Worm (Caenorhabditis elegans) whole organism, L4 larva: ENCODE measurements around the gene idpp-5.

Experiments used
- F10B5.3 ChIP-seq: sonication (generic microtip); optimal IDR thresholded peaks from 2 replicates; lab custom pipeline; 2016; ENCODE audit warnings: mild to moderate bottlenecking, missing genetic modification characterization, missing compliant biosample characterization
- F44E2.7 ChIP-seq: fragments of 200-800 bp; sonication (Bioruptor generic); IDR thresholded peaks from 2 replicates; pipeline ENCODE4 v2.1.2; 2022; ENCODE audit warnings: missing genetic modification characterization, missing compliant biosample characterization
- T26A8.4 ChIP-seq: fragments of 200-800 bp; sonication (Bioruptor generic); IDR thresholded peaks from 2 replicates; pipeline ENCODE4 v1.3.6; 2022; ENCODE audit warnings: missing genetic modification characterization, missing compliant biosample characterization
- arid-1 ChIP-seq: fragments of 200-800 bp; sonication (Bioruptor generic); conservative IDR thresholded peaks from 2 replicates; pipeline ENCODE4 v1.3.6; 2022; ENCODE audit warnings: missing genetic modification reagents, missing genetic modification characterization, missing compliant biosample characterization
- ceh-44 ChIP-seq: fragments of 200-800 bp; sonication (Bioruptor generic); IDR thresholded peaks from 2 replicates; pipeline ENCODE4 v1.3.6; 2022; ENCODE audit warnings: missing genetic modification reagents, missing genetic modification characterization, missing compliant biosample characterization
- ces-1 ChIP-seq: fragments of 150-350 bp; sonication (generic microtip); optimal IDR thresholded peaks from 4 replicates; lab custom pipeline; 2014; ENCODE audit warnings: missing biosample characterization, missing genetic modification reagents, missing genetic modification characterization
- cey-2 ChIP-seq: sonication (generic microtip); optimal IDR thresholded peaks from 3 replicates; lab custom pipeline; 2017; ENCODE audit warnings: missing genetic modification characterization, mild to moderate bottlenecking, missing compliant biosample characterization, antibody characterized with exemption, borderline replicate concordance; ENCODE audit not compliant: insufficient read depth
- daf-12 ChIP-seq: fragments of 150-350 bp; optimal IDR thresholded peaks from 2 replicates; lab custom pipeline; 2014; ENCODE audit warnings: missing biosample characterization, missing genetic modification reagents, missing genetic modification characterization
- daf-16 ChIP-seq, 3 experiments: sonication (generic microtip); optimal IDR thresholded peaks; 2 replicates each; lab custom pipeline; 2016 to 2017; ENCODE audit warnings: missing genetic modification characterization in 3 of 3, missing genetic modification reagents in 3 of 3, mild to moderate bottlenecking in 2 of 3, missing compliant biosample characterization in 2 of 3, missing biosample characterization in 1 of 3, moderate library complexity in 1 of 3
- daf-19 ChIP-seq: fragments of 200-800 bp; sonication (Bioruptor generic); conservative IDR thresholded peaks from 2 replicates; pipeline ENCODE4 v1.3.6; 2022; ENCODE audit warnings: missing genetic modification characterization, missing compliant biosample characterization
- dmd-6 ChIP-seq: fragments of 200-800 bp; sonication (Bioruptor generic); IDR thresholded peaks from 2 replicates; pipeline ENCODE4 v1.3.6; 2022; ENCODE audit warnings: missing genetic modification reagents, missing genetic modification characterization, missing compliant biosample characterization
- dmd-8 ChIP-seq: fragments of 200-800 bp; sonication (Bioruptor generic); IDR thresholded peaks from 2 replicates; pipeline ENCODE4 v1.3.6; 2022; ENCODE audit warnings: missing genetic modification characterization, missing compliant biosample characterization
- dve-1 ChIP-seq: sonication (generic microtip); optimal IDR thresholded peaks from 2 replicates; lab custom pipeline; 2017; ENCODE audit warnings: antibody characterized with exemption, mild to moderate bottlenecking, missing genetic modification characterization, missing compliant biosample characterization; ENCODE audit not compliant: insufficient read depth
- hlh-11 ChIP-seq: fragments of 200-800 bp; sonication (Bioruptor generic); optimal IDR thresholded peaks from 2 replicates; lab custom pipeline; 2018; ENCODE audit warnings: mild to moderate bottlenecking, missing genetic modification characterization, missing compliant biosample characterization
- hmg-1.1 ChIP-seq: fragments of 200-800 bp; sonication (Bioruptor generic); IDR thresholded peaks from 2 replicates; pipeline ENCODE4 v1.3.6; 2022; ENCODE audit warnings: missing genetic modification reagents, missing genetic modification characterization, missing compliant biosample characterization
- lim-7 ChIP-seq: fragments of 200-800 bp; sonication (Bioruptor generic); IDR thresholded peaks from 2 replicates; pipeline ENCODE4 v1.3.6; 2022; ENCODE audit warnings: missing genetic modification characterization, missing compliant biosample characterization
- lin-1 ChIP-seq: fragments of 200-800 bp; sonication (Bioruptor generic); IDR thresholded peaks from 2 replicates; pipeline ENCODE4 v1.3.6; 2022; ENCODE audit warnings: missing genetic modification reagents, missing genetic modification characterization, missing compliant biosample characterization
- lin-15B ChIP-seq: fragments of 150-350 bp; sonication (generic microtip); optimal IDR thresholded peaks from 3 replicates; lab custom pipeline; 2014; ENCODE audit warnings: missing biosample characterization, missing genetic modification characterization
- lin-39 ChIP-seq: fragments of 150-350 bp; optimal IDR thresholded peaks from 2 replicates; lab custom pipeline; 2014; ENCODE audit warnings: missing biosample characterization, missing genetic modification reagents, missing genetic modification characterization
- lir-3 ChIP-seq: sonication (generic microtip); optimal IDR thresholded peaks from 2 replicates; lab custom pipeline; 2016; ENCODE audit warnings: mild to moderate bottlenecking, missing genetic modification characterization, missing compliant biosample characterization
- lsy-2 ChIP-seq, 2 experiments: fragments of 150-350 bp in 1 of 2; sonication (generic microtip) in 1 of 2; optimal IDR thresholded peaks; 2 replicates each; lab custom pipeline; 2014 to 2017; ENCODE audit warnings: missing biosample characterization in 2 of 2, missing genetic modification characterization in 2 of 2
- mdl-1 ChIP-seq, 2 experiments: fragments of 150-350 bp in 1 of 2; sonication (generic microtip) in 1 of 2; optimal IDR thresholded peaks; 2 replicates each; lab custom pipeline; 2014 to 2017; ENCODE audit warnings: missing biosample characterization in 2 of 2, missing genetic modification characterization in 2 of 2
- mdt-29 ChIP-seq: fragments of 200-800 bp; sonication (Bioruptor generic); IDR thresholded peaks from 2 replicates; pipeline ENCODE4 v1.3.6; 2022; ENCODE audit warnings: missing genetic modification reagents, missing genetic modification characterization, missing compliant biosample characterization
- mep-1 ChIP-seq: fragments of 150-350 bp; sonication (generic microtip); optimal IDR thresholded peaks from 3 replicates; lab custom pipeline; 2014; ENCODE audit warnings: missing biosample characterization, missing genetic modification characterization
- mes-2 ChIP-seq: sonication (generic microtip); optimal IDR thresholded peaks from 2 replicates; lab custom pipeline; 2016; ENCODE audit warnings: missing genotype, mild to moderate bottlenecking, missing genetic modification characterization, missing compliant biosample characterization; ENCODE audit not compliant: poor library complexity, severe bottlenecking
- nhr-10 ChIP-seq: fragments of 150-350 bp; optimal IDR thresholded peaks from 2 replicates; lab custom pipeline; 2014; ENCODE audit warnings: missing biosample characterization, missing genetic modification characterization
- nhr-102 ChIP-seq: sonication (generic microtip); optimal IDR thresholded peaks from 2 replicates; lab custom pipeline; 2016; ENCODE audit warnings: mild to moderate bottlenecking, missing genetic modification characterization, moderate library complexity, missing compliant biosample characterization
- nhr-111 ChIP-seq: fragments of 200-800 bp; sonication (Bioruptor generic); optimal IDR thresholded peaks from 2 replicates; lab custom pipeline; 2018; ENCODE audit warnings: mild to moderate bottlenecking, missing genetic modification characterization, missing compliant biosample characterization
- nhr-48 ChIP-seq: sonication (generic microtip); optimal IDR thresholded peaks from 2 replicates; lab custom pipeline; 2016; ENCODE audit warnings: mild to moderate bottlenecking, missing genetic modification characterization, missing compliant biosample characterization
- nhr-77 ChIP-seq: fragments of 150-350 bp; optimal IDR thresholded peaks from 2 replicates; lab custom pipeline; 2014; ENCODE audit warnings: missing biosample characterization, missing genetic modification characterization
- pha-4 ChIP-seq, 2 experiments: fragments of 150-350 bp in 1 of 2; fragments of 200-800 bp in 1 of 2; sonication (Bioruptor generic) in 1 of 2; IDR thresholded peaks in 1 of 2; optimal IDR thresholded peaks in 1 of 2; 2 replicates each; pipeline versions ENCODE4 v1.3.6 to Lab custom; 2014 to 2022; ENCODE audit warnings: missing genetic modification characterization in 2 of 2, missing genetic modification reagents in 2 of 2, missing biosample characterization in 1 of 2, missing compliant biosample characterization in 1 of 2
- php-3 ChIP-seq: fragments of 200-800 bp; sonication (Bioruptor generic); IDR thresholded peaks from 2 replicates; pipeline ENCODE4 v1.3.6; 2022; ENCODE audit warnings: missing genetic modification reagents, missing genetic modification characterization, missing compliant biosample characterization
- rbr-2 ChIP-seq: sonication (generic microtip); optimal IDR thresholded peaks from 2 replicates; lab custom pipeline; 2016; ENCODE audit warnings: missing genotype, missing genetic modification characterization, missing compliant biosample characterization
- saeg-2 ChIP-seq: fragments of 200-800 bp; sonication (Bioruptor generic); IDR thresholded peaks from 2 replicates; pipeline ENCODE4 v1.3.6; 2022; ENCODE audit warnings: missing genetic modification reagents, missing genetic modification characterization, missing compliant biosample characterization
- snpc-4 ChIP-seq: fragments of 150-350 bp; optimal IDR thresholded peaks from 2 replicates; lab custom pipeline; 2014; ENCODE audit warnings: missing biosample characterization, missing genetic modification characterization
- spr-3 ChIP-seq: fragments of 200-800 bp; sonication (Bioruptor generic); optimal IDR thresholded peaks from 2 replicates; lab custom pipeline; 2018; ENCODE audit warnings: mild to moderate bottlenecking, missing genetic modification characterization, missing compliant biosample characterization
- tag-97 ChIP-seq: fragments of 200-800 bp; sonication (Bioruptor generic); IDR thresholded peaks from 2 replicates; pipeline ENCODE4 v1.3.6; 2022; ENCODE audit warnings: missing genetic modification characterization, missing compliant biosample characterization
- tra-1 ChIP-seq: fragments of 200-800 bp; sonication (Bioruptor generic); IDR thresholded peaks from 2 replicates; pipeline ENCODE4 v1.3.6; 2022; ENCODE audit warnings: missing genetic modification reagents, missing genetic modification characterization, missing compliant biosample characterization
- unc-130 ChIP-seq: sonication (generic microtip); optimal IDR thresholded peaks from 2 replicates; lab custom pipeline; 2016; ENCODE audit warnings: missing genetic modification reagents, missing genetic modification characterization, missing compliant biosample characterization
- unc-62 ChIP-seq, 3 experiments: fragments of 150-350 bp in 1 of 3; sonication (generic microtip); optimal IDR thresholded peaks in 2 of 3; peaks in 1 of 3; 1 replicate in 1 of 3; 2 replicates in 2 of 3; lab custom pipeline; 2014 to 2017; ENCODE audit warnings: missing biosample characterization in 3 of 3, missing genetic modification characterization in 3 of 3, missing genetic modification reagents in 3 of 3, missing genotype in 1 of 3
- zfp-2 ChIP-seq: sonication (generic microtip); optimal IDR thresholded peaks from 2 replicates; lab custom pipeline; 2016; ENCODE audit warnings: mild to moderate bottlenecking, missing genetic modification characterization, missing compliant biosample characterization
- zip-11 ChIP-seq: fragments of 200-800 bp; sonication (Bioruptor generic); IDR thresholded peaks from 2 replicates; pipeline ENCODE4 v1.3.6; 2022; ENCODE audit warnings: missing genetic modification characterization, missing compliant biosample characterization
- ztf-11 ChIP-seq: fragments of 150-350 bp; optimal IDR thresholded peaks from 2 replicates; lab custom pipeline; 2014; ENCODE audit warnings: missing biosample characterization, missing genetic modification characterization

idpp-5 gene

DNA sequence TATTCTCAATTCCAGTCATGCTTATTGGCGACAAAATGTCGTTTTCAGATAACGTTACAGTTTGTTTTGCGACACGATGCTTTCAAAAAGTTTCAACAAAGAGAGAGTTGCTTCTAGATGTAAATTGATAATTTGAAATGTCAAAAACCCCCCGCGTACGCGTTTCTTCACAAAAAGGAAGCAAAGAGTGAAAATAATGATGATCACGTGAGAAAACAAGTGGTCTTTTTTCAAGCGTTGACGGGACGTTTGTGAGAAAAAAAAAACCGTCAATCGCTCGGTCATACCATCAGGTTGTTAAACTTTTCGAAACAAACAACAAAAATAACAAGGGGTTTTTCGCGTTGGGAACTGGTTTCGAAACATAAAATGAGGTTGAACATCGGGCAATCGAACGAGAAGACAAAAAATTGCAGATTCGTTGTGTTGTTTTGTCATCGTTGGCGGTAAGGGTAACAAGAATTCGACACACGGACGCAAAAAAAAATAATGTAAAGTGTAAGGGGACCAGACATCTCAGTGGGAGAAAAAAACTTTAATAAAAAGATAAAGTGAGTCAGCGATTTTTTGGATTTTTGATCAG is 39.5 kb upstream of the idpp-5 start (continued):
- TF ChIP-seq dmd-6 (GFP tag; lab: Robert Waterston, UW) (peak; percentile 96), lsy-2 (tag; optimal IDR thresholded peaks at IDR 0.05; lab: Kevin White, UChicago) (peak in 1 of 2 experiments; percentile 44)

DNA sequence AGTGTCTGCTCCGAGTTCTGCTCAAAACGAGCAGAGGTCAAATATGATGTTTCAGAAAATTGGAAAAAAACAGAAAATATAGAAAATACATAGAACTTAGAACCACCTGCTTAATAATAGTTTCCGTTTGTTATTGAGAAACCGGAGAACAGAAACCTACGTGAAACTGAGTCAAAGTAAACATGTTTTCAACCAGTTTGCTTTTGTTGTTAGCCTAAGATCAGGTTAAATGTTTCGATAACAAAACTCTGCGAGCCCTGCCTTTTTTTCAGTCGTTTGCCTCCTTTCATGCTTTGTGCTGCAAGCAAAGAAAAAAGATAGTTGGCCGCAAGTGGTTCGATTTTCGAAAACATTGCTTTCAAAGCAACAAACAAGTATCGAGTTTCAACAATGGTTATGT is 38.3 kb upstream of the idpp-5 start:
- TF ChIP-seq F44E2.7 (GFP tag; lab: Robert Waterston, UW) (no peak), zip-11 (GFP tag; lab: Robert Waterston, UW) (no peak), unc-62 (GFP tag; optimal IDR thresholded peaks at IDR 0.05 in 1 of 2; lab: Kevin White, UChicago) (peak in 1 of 2 experiments; percentile 10), unc-62 (tag; optimal IDR thresholded peaks at IDR 0.05; lab: Kevin White, UChicago) (no peak), daf-12 (no peak), unc-130 (GFP tag; lab: Kevin White, UChicago) (no peak), dve-1 (tag; lab: Kevin White, UChicago) (peak; percentile 25), snpc-4 (tag; lab: Kevin White, UChicago) (no peak), daf-19 (GFP tag; lab: Robert Waterston, UW) (no peak), ceh-44 (GFP tag; lab: Robert Waterston, UW) (no peak), ztf-11 (no peak), daf-16 (GFP tag; optimal IDR thresholded peaks at IDR 0.05; lab: Kevin White, UChicago) (peak in 1 of 2 experiments; percentile 51), daf-16 (tag; optimal IDR thresholded peaks at IDR 0.05; lab: Kevin White, UChicago) (peak; percentile 98), lir-3 (no peak)

DNA sequence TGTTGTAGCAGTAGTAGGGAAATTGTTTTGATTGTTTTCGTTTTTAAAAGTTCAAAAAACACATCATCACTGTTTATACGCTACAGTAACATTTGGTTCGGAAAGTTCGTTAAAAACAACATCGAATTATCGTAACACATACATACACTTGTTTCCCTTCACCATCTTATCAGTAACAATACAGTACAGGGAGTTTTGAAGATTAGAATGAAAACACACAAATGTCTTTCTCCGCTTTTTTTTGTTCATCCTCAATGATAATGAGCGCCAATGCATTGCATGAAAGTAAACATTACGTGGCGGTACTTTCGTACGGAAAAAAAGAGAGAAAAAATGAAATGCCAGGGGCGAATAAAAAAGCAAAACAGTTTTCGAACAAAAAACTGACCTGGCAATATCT is 37.0 kb upstream of the idpp-5 start:
- TF ChIP-seq dve-1 (tag; lab: Kevin White, UChicago) (peak; percentile 96), nhr-102 (tag; lab: Kevin White, UChicago) (peak; percentile 52), nhr-10 (tag; lab: Kevin White, UChicago) (no peak), pha-4 (GFP tag; IDR thresholded peaks at IDR 0.05; lab: Robert Waterston, UW) (no peak), pha-4 (tag; optimal IDR thresholded peaks at IDR 0.05; lab: Kevin White, UChicago) (peak; percentile 29), arid-1 (GFP tag; lab: Robert Waterston, UW) (no peak), lin-39 (no peak), F10B5.3 (tag; lab: Kevin White, UChicago) (no peak), mep-1 (tag; lab: Kevin White, UChicago) (peak; percentile 55), unc-130 (GFP tag; lab: Kevin White, UChicago) (no peak), nhr-48 (peak; percentile 68), hlh-11 (peak; percentile 86), ces-1 (GFP tag; lab: Kevin White, UChicago) (no peak), T26A8.4 (GFP tag; lab: Robert Waterston, UW) (no peak), saeg-2 (no peak), dmd-8 (no peak), mdt-29 (GFP tag; lab: Robert Waterston, UW) (no peak), mdl-1 (tag; optimal IDR thresholded peaks at IDR 0.05; lab: Kevin White, UChicago) (peak in 1 of 2 experiments; percentile 19), zfp-2 (tag; lab: Kevin White, UChicago) (no peak), ceh-44 (GFP tag; lab: Robert Waterston, UW) (no peak), daf-16 (GFP tag; optimal IDR thresholded peaks at IDR 0.05; lab: Kevin White, UChicago) (peak in 1 of 2 experiments; percentile 18), daf-16 (tag; optimal IDR thresholded peaks at IDR 0.05; lab: Kevin White, UChicago) (peak; percentile 100), nhr-77 (peak; percentile 93), tra-1 (GFP tag; lab: Robert Waterston, UW) (peak; percentile 50; the same call in 1 of the 2 replicates), lim-7 (GFP tag; lab: Robert Waterston, UW) (no peak), hmg-1.1 (no peak), rbr-2 (no peak), dmd-6 (GFP tag; lab: Robert Waterston, UW) (peak; percentile 77), cey-2 (tag; lab: Kevin White, UChicago) (no peak), spr-3 (GFP tag; lab: Kevin White, UChicago) (no peak), mes-2 (tag; lab: Kevin White, UChicago) (peak; percentile 25), nhr-111 (GFP tag; lab: Kevin White, UChicago) (no peak), lsy-2 (tag; optimal IDR thresholded peaks at IDR 0.05; lab: Kevin White, UChicago) (peak in 1 of 2 experiments; percentile 37), tag-97 (GFP tag; lab: Robert Waterston, UW) (no peak), php-3 (peak; percentile 63; the same call in 1 of the 2 replicates), lin-15B (tag; lab: Kevin White, UChicago) (no peak), lin-1 (GFP tag; lab: Robert Waterston, UW) (0 out of 2 replicates have a peak, but pooled peaks have one; percentile 28)
